Worm (Caenorhabditis elegans): ENCODE data around the gene fbxb-41.

Gene fbxb-41

DNA sequence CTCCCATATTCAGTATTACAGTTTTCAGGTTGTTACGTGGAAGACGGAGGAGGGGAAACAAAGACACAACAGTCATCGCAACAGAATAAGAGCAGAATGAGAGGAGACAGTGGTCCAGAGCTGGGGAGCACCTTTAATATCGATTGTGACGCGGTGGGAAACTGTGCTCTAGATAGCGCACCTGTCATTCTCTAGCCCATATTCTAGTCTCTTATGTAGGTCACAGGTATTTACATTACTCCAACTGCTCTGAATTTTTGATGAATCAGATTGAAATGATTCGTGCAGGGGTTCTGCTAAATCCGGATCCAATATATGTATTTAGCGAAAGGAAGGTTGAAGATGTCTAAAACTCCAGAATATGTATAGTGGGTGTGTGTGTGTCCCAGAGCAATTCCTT is at the start of gene fbxb-41:
Gene fbxb-41 (minus strand): TSS at position 101 of the 400 bp plus-strand sequence.
- no peak for TF ChIP-seq tbp1 (GFP tag; optimal IDR thresholded peaks at IDR 0.05)
- TF ChIP-seq snpc-1.3 (tag; optimal IDR thresholded peaks at IDR 0.05; ENCODE audit: insufficient read depth), result no peak
- no peak for TF ChIP-seq F39B2.1 (GFP tag; IDR thresholded peaks at IDR 0.05)
- no peak for TF ChIP-seq sea-2 (GFP tag; IDR thresholded peaks at IDR 0.05)
- TF ChIP-seq mes-4 (tag; optimal IDR thresholded peaks at IDR 0.05), result no peak
- TF ChIP-seq attf-3 (GFP tag; conservative IDR thresholded peaks at IDR 0.05), result no peak
- TF ChIP-seq ets-4 (GFP tag; optimal IDR thresholded peaks at IDR 0.05), result no peak
- no peak for TF ChIP-seq ZK185.1 (tag; optimal IDR thresholded peaks at IDR 0.05; ENCODE audit: poor library complexity, severe bottlenecking)
- no peak for TF ChIP-seq him-1 (tag; optimal IDR thresholded peaks at IDR 0.05)
- no peak for TF ChIP-seq lag-1 (GFP tag; IDR thresholded peaks at IDR 0.05)
- no peak for TF ChIP-seq dpl-1 (GFP tag; optimal IDR thresholded peaks at IDR 0.05)
- no peak for TF ChIP-seq ceh-40 (GFP tag; IDR thresholded peaks at IDR 0.05)
- TF ChIP-seq sdz-38 (tag; optimal IDR thresholded peaks at IDR 0.05), result no peak
- no peak for TF ChIP-seq Y53G8AR.9 (GFP tag; conservative IDR thresholded peaks at IDR 0.05)
- no peak for TF ChIP-seq pbrm-1 (GFP tag; IDR thresholded peaks at IDR 0.05)
- no peak for TF ChIP-seq egl-44 (GFP tag; IDR thresholded peaks at IDR 0.05)
- no peak for TF ChIP-seq nhr-90 (tag; optimal IDR thresholded peaks at IDR 0.05)
- no peak for TF ChIP-seq ztf-6 (GFP tag; IDR thresholded peaks at IDR 0.05)

DNA sequence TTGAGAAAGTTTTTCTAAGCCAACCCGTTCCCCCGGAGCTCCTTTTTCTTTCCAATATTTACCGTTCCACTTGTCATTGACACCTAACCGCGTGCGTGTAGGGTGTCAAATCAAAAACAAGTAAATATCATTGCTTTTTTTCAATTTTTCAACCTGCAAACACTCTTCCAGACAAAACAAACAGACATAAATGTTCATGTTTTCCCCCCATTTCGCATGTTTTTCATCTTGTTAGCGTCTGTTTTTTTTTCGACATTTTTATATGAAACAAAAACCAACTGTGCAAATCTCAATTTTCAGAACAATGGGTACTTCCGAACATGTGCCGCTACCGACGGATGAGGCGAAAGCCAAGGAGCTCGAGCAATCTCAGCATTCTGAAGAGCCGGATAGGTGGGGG is 49.6 kb upstream of the fbxb-41 start, which contains the start of gene snf-3:
Gene snf-3 (plus strand): TSS at position 301 of the 400 bp plus-strand sequence.
- TF ChIP-seq C17E4.6 (GFP tag; IDR thresholded peaks at IDR 0.05) (no peak), mes-4 (tag; optimal IDR thresholded peaks at IDR 0.05) (no peak), ztf-28 (GFP tag; IDR thresholded peaks at IDR 0.05) (no peak), madf-6 (GFP tag; IDR thresholded peaks at IDR 0.05) (no peak), Y53F4B.3 (GFP tag; IDR thresholded peaks at IDR 0.05) (no peak), C06A6.2 (GFP tag; conservative IDR thresholded peaks at IDR 0.05) (no peak), bed-1 (GFP tag; IDR thresholded peaks at IDR 0.05) (no peak), F33H1.4 (GFP tag; IDR thresholded peaks at IDR 0.05) (no peak), tlf-1 (GFP tag; optimal IDR thresholded peaks at IDR 0.05) (no peak), hmg-20 (GFP tag; IDR thresholded peaks at IDR 0.05) (no peak), nhr-27 (tag; optimal IDR thresholded peaks at IDR 0.05) (no peak), attf-3 (GFP tag; conservative IDR thresholded peaks at IDR 0.05) (no peak)

DNA sequence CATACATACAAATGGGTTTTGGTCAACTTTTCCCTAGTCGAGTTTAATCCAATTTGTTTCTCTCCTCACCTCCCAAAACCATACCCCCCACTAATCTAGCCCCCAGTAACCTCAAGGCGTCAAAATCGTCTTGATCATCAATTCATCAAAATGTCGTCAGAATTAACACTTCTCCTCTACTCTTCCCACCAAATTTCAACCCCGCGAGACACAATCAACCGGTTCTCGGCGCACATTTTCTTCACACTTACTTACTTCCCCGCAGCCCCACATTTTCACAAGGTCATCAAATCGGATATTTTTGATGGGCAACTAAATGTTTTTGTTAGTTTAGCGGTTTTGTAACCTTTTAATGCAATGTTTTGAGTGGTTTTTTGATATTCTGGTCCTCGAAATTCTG is 48.6 kb upstream of the fbxb-41 start:
- TF ChIP-seq ztf-26 (tag; optimal IDR thresholded peaks at IDR 0.05) (no peak), lin-40 (tag; optimal IDR thresholded peaks at IDR 0.05) (no peak), snpc-4 (GFP tag; optimal IDR thresholded peaks at IDR 0.05) (no peak), snpc-4 (tag; optimal IDR thresholded peaks at IDR 0.05) (no peak), F22D6.2 (tag; optimal IDR thresholded peaks at IDR 0.05) (no peak), K11D2.4 (GFP tag; IDR thresholded peaks at IDR 0.05) (no peak), aptf-3 (GFP tag; IDR thresholded peaks at IDR 0.05) (no peak), F57A8.1 (GFP tag; optimal IDR thresholded peaks at IDR 0.05) (no peak), ceh-79 (tag; optimal IDR thresholded peaks at IDR 0.05) (no peak), zim-3 (tag; optimal IDR thresholded peaks at IDR 0.05) (no peak), ztf-18 (tag; optimal IDR thresholded peaks at IDR 0.05) (no peak), somi-1 (GFP tag; optimal IDR thresholded peaks at IDR 0.05) (no peak)

Measured in whole organism, young adult.